Fruit fly (Drosophila melanogaster) whole organism, embryonic: ENCODE data around the gene CG31680.

Experiments used
- Ada2b ChIP-seq: fragments of 200-800 bp; sonication (Bioruptor generic); IDR thresholded peaks from 2 replicates; pipeline ENCODE4 v1.3.6; 2022; ENCODE audit warnings: missing biosample characterization, missing genetic modification characterization
- Adf1 ChIP-seq: fragments of 200-800 bp; sonication (Bioruptor generic); IDR thresholded peaks from 2 replicates; pipeline ENCODE4 v1.3.6; 2022; ENCODE audit warnings: missing biosample characterization, missing genetic modification characterization
- Antp ChIP-seq: fragments of 200-800 bp; sonication (Bioruptor generic); optimal IDR thresholded peaks from 3 replicates; lab custom pipeline; 2016; ENCODE audit warnings: missing biosample characterization, missing genetic modification characterization
- B-H2 ChIP-seq: fragments of 200-800 bp; sonication (Bioruptor generic); optimal IDR thresholded peaks from 2 replicates; lab custom pipeline; 2018; ENCODE audit warnings: missing biosample characterization, mild to moderate bottlenecking, missing genetic modification characterization
- Blimp-1 ChIP-seq: fragments of 200-800 bp; sonication (Bioruptor generic); optimal IDR thresholded peaks from 3 replicates; lab custom pipeline; 2018; ENCODE audit warnings: missing biosample characterization, missing genetic modification characterization, mild to moderate bottlenecking, moderate library complexity, missing genetic modification reagents
- CG10366 ChIP-seq: fragments of 200-800 bp; sonication (Bioruptor generic); IDR thresholded peaks from 2 replicates; pipeline ENCODE4 v1.3.6; 2022; ENCODE audit warnings: missing biosample characterization, missing genetic modification characterization
- CG11504 ChIP-seq: fragments of 200-800 bp; sonication (Bioruptor generic); optimal IDR thresholded peaks from 3 replicates; lab custom pipeline; 2019; ENCODE audit warnings: missing biosample characterization, mild to moderate bottlenecking, missing genetic modification characterization, moderate library complexity
- CG11695 ChIP-seq: fragments of 200-800 bp; sonication (Bioruptor generic); IDR thresholded peaks from 3 replicates; pipeline ENCODE4 v1.3.6; 2022; ENCODE audit warnings: missing biosample characterization, missing genetic modification characterization
- CG11696 ChIP-seq: fragments of 200-800 bp; sonication (Bioruptor generic); IDR thresholded peaks from 2 replicates; pipeline ENCODE4 v1.3.6; 2022; ENCODE audit warnings: missing biosample characterization, missing genetic modification characterization
- CG18764 ChIP-seq: fragments of 200-800 bp; sonication (Bioruptor generic); optimal IDR thresholded peaks from 3 replicates; lab custom pipeline; 2016; ENCODE audit warnings: missing biosample characterization, missing genetic modification characterization
- CG2116 ChIP-seq: fragments of 200-800 bp; sonication (Bioruptor generic); optimal IDR thresholded peaks from 3 replicates; lab custom pipeline; 2018; ENCODE audit warnings: missing biosample characterization, mild to moderate bottlenecking, missing genetic modification characterization
- CG30431 ChIP-seq: fragments of 200-800 bp; sonication (Bioruptor generic); optimal IDR thresholded peaks from 2 replicates; lab custom pipeline; 2017; ENCODE audit warnings: missing biosample characterization, missing genetic modification characterization
- CG31441 ChIP-seq: fragments of 200-800 bp; sonication (Bioruptor generic); IDR thresholded peaks from 2 replicates; pipeline ENCODE4 v1.3.6; 2022; ENCODE audit warnings: missing biosample characterization, missing genetic modification characterization
- CG3281 ChIP-seq: fragments of 200-800 bp; sonication (Bioruptor generic); optimal IDR thresholded peaks from 3 replicates; lab custom pipeline; 2017; ENCODE audit warnings: missing biosample characterization, mild to moderate bottlenecking, missing genetic modification characterization
- CG6813 ChIP-seq: fragments of 200-800 bp; sonication (Bioruptor generic); optimal IDR thresholded peaks from 2 replicates; lab custom pipeline; 2017; ENCODE audit warnings: missing biosample characterization, missing genetic modification characterization, mild to moderate bottlenecking, moderate library complexity, missing genetic modification reagents
- Fer3 ChIP-seq: fragments of 200-800 bp; sonication (Bioruptor generic); optimal IDR thresholded peaks from 2 replicates; lab custom pipeline; 2018; ENCODE audit warnings: missing biosample characterization, mild to moderate bottlenecking, missing genetic modification characterization, moderate library complexity
- Gug ChIP-seq: fragments of 200-800 bp; sonication (Bioruptor generic); IDR thresholded peaks from 4 replicates; pipeline ENCODE4 v1.3.6; 2022; ENCODE audit warnings: missing biosample characterization, missing genetic modification characterization
- HLH3B ChIP-seq: fragments of 200-800 bp; sonication (Bioruptor generic); IDR thresholded peaks from 2 replicates; pipeline ENCODE4 v1.3.6; 2022; ENCODE audit warnings: missing biosample characterization, missing genetic modification characterization
- Hand ChIP-seq: fragments of 200-800 bp; sonication (Bioruptor generic); optimal IDR thresholded peaks from 2 replicates; lab custom pipeline; 2017; ENCODE audit warnings: mild to moderate bottlenecking, missing biosample characterization, missing genetic modification reagents, missing genetic modification characterization
- HmgZ ChIP-seq: fragments of 200-800 bp; sonication (Bioruptor generic); optimal IDR thresholded peaks from 2 replicates; lab custom pipeline; 2018; ENCODE audit warnings: missing biosample characterization, mild to moderate bottlenecking, missing genetic modification characterization
- Hr39 ChIP-seq: fragments of >200 bp; optimal IDR thresholded peaks from 2 replicates; lab custom pipeline; 2017
- Lim3 ChIP-seq: fragments of 200-800 bp; sonication (Bioruptor generic); IDR thresholded peaks from 2 replicates; pipeline ENCODE4 v1.3.6; 2022; ENCODE audit warnings: missing biosample characterization, missing genetic modification characterization
- MESR4 ChIP-seq: fragments of 200-800 bp; sonication (Bioruptor generic); optimal IDR thresholded peaks from 2 replicates; lab custom pipeline; 2018; ENCODE audit warnings: missing biosample characterization, mild to moderate bottlenecking, missing genetic modification characterization, moderate library complexity
- Trl ChIP-seq, 3 experiments: fragments of >200 bp in 2 of 3; fragments of 200-800 bp in 1 of 3; sonication (Bioruptor generic) in 1 of 3; optimal IDR thresholded peaks; 2 replicates in 1 of 3; 3 replicates in 2 of 3; lab custom pipeline; 2016 to 2017; ENCODE audit warnings: missing biosample characterization in 1 of 3, missing genetic modification characterization in 1 of 3
- ab ChIP-seq: fragments of 200-800 bp; sonication (Bioruptor generic); optimal IDR thresholded peaks from 2 replicates; lab custom pipeline; 2016; ENCODE audit warnings: missing biosample characterization, missing genetic modification characterization
- amos ChIP-seq: fragments of 200-800 bp; sonication (Bioruptor generic); IDR thresholded peaks from 2 replicates; pipeline ENCODE4 v1.3.6; 2022; ENCODE audit warnings: missing biosample characterization, missing genetic modification characterization; ENCODE audit not compliant: partially characterized antibody
- bab2 ChIP-seq: fragments of 200-800 bp; sonication (Bioruptor generic); optimal IDR thresholded peaks from 2 replicates; lab custom pipeline; 2016; ENCODE audit warnings: missing biosample characterization, missing genetic modification characterization
- bcd ChIP-seq: fragments of 200-800 bp; sonication (Bioruptor generic); optimal IDR thresholded peaks from 2 replicates; lab custom pipeline; 2017; ENCODE audit warnings: missing biosample characterization, mild to moderate bottlenecking, missing genetic modification characterization
- chinmo ChIP-seq: fragments of 200-800 bp; sonication (Bioruptor generic); IDR thresholded peaks from 4 replicates; pipeline ENCODE4 v1.3.6; 2022; ENCODE audit warnings: missing biosample characterization, missing genetic modification characterization; ENCODE audit not compliant: partially characterized antibody
- cwo ChIP-seq: fragments of 200-800 bp; sonication (Bioruptor generic); optimal IDR thresholded peaks from 3 replicates; lab custom pipeline; 2017; ENCODE audit warnings: missing biosample characterization, missing genetic modification characterization, mild to moderate bottlenecking, moderate library complexity, missing genetic modification reagents
- da ChIP-seq: fragments of 200-800 bp; sonication (Bioruptor generic); optimal IDR thresholded peaks from 2 replicates; lab custom pipeline; 2016; ENCODE audit warnings: missing biosample characterization, missing genetic modification characterization
- gfzf ChIP-seq: fragments of 200-800 bp; sonication (Bioruptor generic); optimal IDR thresholded peaks from 2 replicates; lab custom pipeline; 2016; ENCODE audit warnings: missing biosample characterization, mild to moderate bottlenecking, missing genetic modification characterization, moderate library complexity
- hbn ChIP-seq: fragments of 200-800 bp; sonication (Bioruptor generic); IDR thresholded peaks from 2 replicates; pipeline ENCODE4 v1.3.6; 2022; ENCODE audit warnings: missing biosample characterization, missing genetic modification characterization; ENCODE audit not compliant: partially characterized antibody
- ind ChIP-seq: fragments of 200-800 bp; sonication (Bioruptor generic); optimal IDR thresholded peaks from 3 replicates; lab custom pipeline; 2016; ENCODE audit warnings: missing biosample characterization, missing genetic modification characterization
- ken ChIP-seq: fragments of 200-800 bp; sonication (Bioruptor generic); IDR thresholded peaks from 3 replicates; pipeline ENCODE4 v1.3.6; 2022; ENCODE audit warnings: missing biosample characterization, missing genetic modification characterization
- lmd ChIP-seq: fragments of 200-800 bp; sonication (Bioruptor generic); IDR thresholded peaks from 2 replicates; pipeline ENCODE4 v1.3.6; 2022; ENCODE audit warnings: missing biosample characterization, missing genetic modification characterization
- mirr ChIP-seq: fragments of 200-800 bp; sonication (Bioruptor generic); optimal IDR thresholded peaks from 3 replicates; lab custom pipeline; 2018; ENCODE audit warnings: missing biosample characterization, mild to moderate bottlenecking, missing genetic modification characterization
- nerfin-2 ChIP-seq: fragments of 200-800 bp; sonication (Bioruptor generic); IDR thresholded peaks from 2 replicates; pipeline ENCODE4 v1.3.6; 2022; ENCODE audit warnings: missing biosample characterization, missing genetic modification characterization; ENCODE audit not compliant: partially characterized antibody
- onecut ChIP-seq: fragments of 200-800 bp; sonication (Bioruptor generic); IDR thresholded peaks from 2 replicates; pipeline ENCODE4 v1.3.6; 2022; ENCODE audit warnings: missing biosample characterization, missing genetic modification characterization
- phol ChIP-seq: fragments of 200-800 bp; sonication (Bioruptor generic); optimal IDR thresholded peaks from 3 replicates; lab custom pipeline; 2018; ENCODE audit warnings: missing biosample characterization, mild to moderate bottlenecking, missing genetic modification characterization, moderate library complexity
- pnt ChIP-seq: fragments of 200-800 bp; sonication (Bioruptor generic); optimal IDR thresholded peaks from 3 replicates; lab custom pipeline; 2016; ENCODE audit warnings: missing biosample characterization, missing genetic modification characterization
- psq ChIP-seq: fragments of 200-800 bp; sonication (Bioruptor generic); optimal IDR thresholded peaks from 2 replicates; lab custom pipeline; 2017; ENCODE audit warnings: missing biosample characterization, missing genetic modification characterization
- pum ChIP-seq: fragments of 200-800 bp; sonication (Bioruptor generic); optimal IDR thresholded peaks from 2 replicates; lab custom pipeline; 2016; ENCODE audit warnings: missing biosample characterization, missing genetic modification characterization
- ro ChIP-seq: fragments of 200-800 bp; sonication (Bioruptor generic); IDR thresholded peaks from 2 replicates; pipeline ENCODE4 v1.3.6; 2022; ENCODE audit warnings: missing biosample characterization, missing genetic modification characterization
- sisA ChIP-seq: fragments of 200-800 bp; sonication (Bioruptor generic); IDR thresholded peaks from 2 replicates; pipeline ENCODE4 v1.3.6; 2022; ENCODE audit warnings: missing biosample characterization, missing genetic modification characterization
- ssp ChIP-seq: fragments of 200-800 bp; sonication (Bioruptor generic); IDR thresholded peaks from 2 replicates; pipeline ENCODE4 v1.3.6; 2022; ENCODE audit warnings: missing biosample characterization, missing genetic modification characterization
- sug ChIP-seq: fragments of 200-800 bp; optimal IDR thresholded peaks from 2 replicates; lab custom pipeline; 2019; ENCODE audit warnings: missing biosample characterization, mild to moderate bottlenecking, missing genetic modification characterization, moderate library complexity
- tio ChIP-seq: fragments of 200-800 bp; sonication (Bioruptor generic); optimal IDR thresholded peaks from 2 replicates; lab custom pipeline; 2017; ENCODE audit warnings: missing biosample characterization, missing genetic modification characterization, inconsistent platforms
- trem ChIP-seq: fragments of 200-800 bp; optimal IDR thresholded peaks from 3 replicates; lab custom pipeline; 2019; ENCODE audit warnings: missing biosample characterization, mild to moderate bottlenecking, missing genetic modification characterization, moderate library complexity
- usp ChIP-seq: fragments of >200 bp; optimal IDR thresholded peaks from 2 replicates; lab custom pipeline; 2017; ENCODE audit warnings: missing biosample characterization, missing genetic modification characterization
- zen ChIP-seq: fragments of 200-800 bp; sonication (Bioruptor generic); optimal IDR thresholded peaks from 3 replicates; lab custom pipeline; 2018; ENCODE audit warnings: missing biosample characterization, mild to moderate bottlenecking, missing genetic modification characterization, moderate library complexity

The CG31680 gene

DNA sequence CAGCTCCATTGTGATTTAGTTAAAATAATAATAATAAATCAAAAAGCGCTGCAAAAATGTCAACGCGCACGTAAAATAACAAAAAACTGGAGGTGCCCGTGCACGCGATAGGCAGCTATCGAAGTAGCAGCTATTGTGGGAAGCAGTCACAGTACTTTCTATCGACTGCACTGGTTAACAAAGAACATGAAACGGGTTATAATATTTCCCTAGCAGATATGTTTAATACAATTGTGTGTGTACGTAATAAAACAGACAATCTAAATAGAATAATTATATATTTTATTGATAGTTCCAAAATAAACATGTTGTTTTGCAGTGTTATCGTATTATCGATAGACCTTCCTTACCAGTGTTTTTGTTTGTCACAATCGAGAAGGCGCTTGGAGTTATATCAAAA lies 36.0 kb downstream of the CG31680 start, which contains the start of the genes CG31678 and IKKepsilon (continued):
- TF ChIP-seq phol (tag; lab: Kevin White, UChicago) (peak; percentile 52), CG6813 (GFP tag; lab: Kevin White, UChicago) (no peak), psq (GFP tag; lab: Kevin White, UChicago) (no peak), CG18764 (GFP tag; lab: Kevin White, UChicago) (no peak), Lim3 (GFP tag; lab: Robert Waterston, UW) (no peak), Fer3 (tag; lab: Kevin White, UChicago) (no peak), ab (GFP tag; lab: Kevin White, UChicago) (no peak), CG2116 (GFP tag; lab: Kevin White, UChicago) (peak; percentile 86), CG31441 (GFP tag; lab: Robert Waterston, UW) (peak; percentile 86), HmgZ (peak; percentile 64), Hand (no peak), tio (no peak), Trl (optimal IDR thresholded peaks at IDR 0.05; lab: Kevin White, UChicago) (no peak), Trl (GFP tag; optimal IDR thresholded peaks at IDR 0.05; lab: Kevin White, UChicago) (no peak), CG11504 (tag; lab: Kevin White, UChicago) (no peak), ro (GFP tag; lab: Robert Waterston, UW) (no peak), usp (GFP tag; lab: Kevin White, UChicago) (no peak), nerfin-2 (GFP tag; lab: Robert Waterston, UW) (peak; percentile 97), bcd (GFP tag; lab: Kevin White, UChicago) (no peak), ind (GFP tag; lab: Kevin White, UChicago) (peak; percentile 47), sug (tag; lab: Kevin White, UChicago) (peak; percentile 30), bab2 (no peak), MESR4 (peak; percentile 46), Antp (GFP tag; lab: Kevin White, UChicago) (no peak), cwo (GFP tag; lab: Kevin White, UChicago) (no peak), gfzf (no peak), trem (tag; lab: Kevin White, UChicago) (peak; percentile 71), CG11695 (GFP tag; lab: Robert Waterston, UW) (no peak), pum (GFP tag; lab: Kevin White, UChicago) (no peak), Hr39 (lab: Kevin White, UChicago) (no peak), da (GFP tag; lab: Kevin White, UChicago) (no peak), zen (no peak), Gug (peak; percentile 33; the same call in 1 of the 4 replicates), amos (GFP tag; lab: Robert Waterston, UW) (peak; percentile 91), ken (no peak), Ada2b (GFP tag; lab: Robert Waterston, UW) (peak; percentile 17; the same call in 1 of the 2 replicates), Adf1 (GFP tag; lab: Robert Waterston, UW) (no peak), ssp (GFP tag; lab: Robert Waterston, UW) (peak; percentile 27; the same call in 1 of the 2 replicates), lmd (GFP tag; lab: Robert Waterston, UW) (no peak; the same call in 1 of the 2 replicates), CG3281 (GFP tag; lab: Kevin White, UChicago) (no peak), CG11696 (GFP tag; lab: Robert Waterston, UW) (no peak), chinmo (GFP tag; lab: Robert Waterston, UW) (peak; percentile 86; the same call in 2 of the 4 replicates), Blimp-1 (no peak), pnt (no peak), HLH3B (GFP tag; lab: Robert Waterston, UW) (no peak), sisA (GFP tag; lab: Robert Waterston, UW) (no peak), CG10366 (GFP tag; lab: Robert Waterston, UW) (peak; percentile 17; the same call in 1 of the 2 replicates), onecut (GFP tag; lab: Robert Waterston, UW) (no peak), mirr (GFP tag; lab: Kevin White, UChicago) (no peak), B-H2 (GFP tag; lab: Kevin White, UChicago) (no peak), hbn (GFP tag; lab: Robert Waterston, UW) (peak; percentile 86), CG30431 (GFP tag; lab: Kevin White, UChicago) (no peak)
